Fruit fly (Drosophila melanogaster) whole organism, embryonic: ENCODE results near the gene CG15728.

Experiments
- BtbVII ChIP-seq: fragments of 200-800 bp; sonication (Bioruptor generic); optimal IDR thresholded peaks from 3 replicates; lab custom pipeline; 2017; ENCODE audit warnings: missing biosample characterization, mild to moderate bottlenecking, missing genetic modification characterization
- CG12769 ChIP-seq: fragments of 200-800 bp; sonication (Bioruptor generic); optimal IDR thresholded peaks from 2 replicates; lab custom pipeline; 2019; ENCODE audit warnings: missing biosample characterization, mild to moderate bottlenecking, missing genetic modification characterization, moderate library complexity
- CG13624 ChIP-seq: fragments of 200-800 bp; sonication (Bioruptor generic); optimal IDR thresholded peaks from 2 replicates; lab custom pipeline; 2016; ENCODE audit warnings: missing biosample characterization, missing genetic modification characterization
- CG16863 ChIP-seq: fragments of 200-800 bp; sonication (Bioruptor generic); optimal IDR thresholded peaks from 3 replicates; lab custom pipeline; 2016; ENCODE audit warnings: missing biosample characterization, missing genetic modification characterization
- CG30431 ChIP-seq: fragments of 200-800 bp; sonication (Bioruptor generic); optimal IDR thresholded peaks from 2 replicates; lab custom pipeline; 2017; ENCODE audit warnings: missing biosample characterization, missing genetic modification characterization
- CG34422 ChIP-seq: fragments of 200-800 bp; sonication (Bioruptor generic); IDR thresholded peaks from 3 replicates; pipeline ENCODE4 v1.3.6; 2022; ENCODE audit warnings: missing biosample characterization, missing genetic modification characterization
- Hmx ChIP-seq: fragments of 200-800 bp; sonication (Bioruptor generic); optimal IDR thresholded peaks from 2 replicates; lab custom pipeline; 2016; ENCODE audit warnings: missing biosample characterization, missing genetic modification characterization
- Spps ChIP-seq: fragments of 200-800 bp; sonication (Bioruptor generic); optimal IDR thresholded peaks from 2 replicates; lab custom pipeline; 2018; ENCODE audit warnings: missing biosample characterization, mild to moderate bottlenecking, missing genetic modification characterization
- jigr1 ChIP-seq: fragments of 200-800 bp; sonication (Bioruptor generic); IDR thresholded peaks from 3 replicates; pipeline ENCODE4 v1.3.6; 2022; ENCODE audit warnings: missing biosample characterization, missing genetic modification characterization

dm6 chrX:12632157-12632422 lies 8.0 kb downstream of the CG15728 start:
- TF ChIP-seq Hmx (GFP tag; lab: Kevin White, UChicago), result no peak
- no peak for TF ChIP-seq CG34422 (GFP tag; lab: Robert Waterston, UW)
- TF ChIP-seq CG16863, result no peak
- no peak for TF ChIP-seq CG13624 (GFP tag; lab: Kevin White, UChicago)
- TF ChIP-seq jigr1 (GFP tag; lab: Robert Waterston, UW), result no peak
- TF ChIP-seq Spps (tag; lab: Kevin White, UChicago), result no peak
- TF ChIP-seq CG12769 (tag; lab: Kevin White, UChicago), result no peak
- TF ChIP-seq BtbVII (GFP tag; lab: Kevin White, UChicago), result no peak
- TF ChIP-seq CG30431, result no peak
